Worm (Caenorhabditis elegans): Measurements from ENCODE around the gene kcnl-3.

ce11 chrX:5414250-5414649 is 27.6 kb downstream of the kcnl-3 start, which contains the start of gene C41A3.2:
- TF ChIP-seq unc-39 (tag; optimal IDR thresholded peaks at IDR 0.05) (no peak), elt-1 (tag; optimal IDR thresholded peaks at IDR 0.05; ENCODE audit: borderline replicate concordance, insufficient read depth) (no peak), nhr-76 (tag; optimal IDR thresholded peaks at IDR 0.05) (no peak), mab-5 (tag; optimal IDR thresholded peaks at IDR 0.05) (no peak)

Data from whole organism, mixed stage, embryonic.